Worm (Caenorhabditis elegans) whole organism, mixed stage, embryonic: ENCODE data around the gene bath-28.

Experiments
- ceh-39 ChIP-seq: fragments of 150-350 bp; optimal IDR thresholded peaks from 2 replicates; lab custom pipeline; 2014; ENCODE audit warnings: missing biosample characterization, missing genetic modification characterization
- ces-1 ChIP-seq: fragments of 150-350 bp; optimal IDR thresholded peaks from 2 replicates; lab custom pipeline; 2014; ENCODE audit warnings: missing biosample characterization, missing genetic modification reagents, missing genetic modification characterization
- drap-1 ChIP-seq: fragments of 200-800 bp; sonication (Bioruptor generic); optimal IDR thresholded peaks from 3 replicates; lab custom pipeline; 2018; ENCODE audit warnings: mild to moderate bottlenecking, missing genetic modification characterization, missing compliant biosample characterization
- hlh-1 ChIP-seq: fragments of 150-350 bp; optimal IDR thresholded peaks from 2 replicates; lab custom pipeline; 2014; ENCODE audit warnings: missing biosample characterization, missing genetic modification reagents, missing genetic modification characterization
- lin-13 ChIP-seq: fragments of 150-350 bp; optimal IDR thresholded peaks from 2 replicates; lab custom pipeline; 2014; ENCODE audit warnings: missing biosample characterization, missing genetic modification characterization
- mls-2 ChIP-seq: sonication (generic microtip); optimal IDR thresholded peaks from 2 replicates; lab custom pipeline; 2016; ENCODE audit warnings: mild to moderate bottlenecking, missing genetic modification characterization, moderate library complexity, missing compliant biosample characterization
- nhr-12 ChIP-seq: fragments of 150-350 bp; optimal IDR thresholded peaks from 2 replicates; lab custom pipeline; 2014; ENCODE audit warnings: missing biosample characterization, missing genetic modification characterization
- nhr-28 ChIP-seq: fragments of 150-350 bp; optimal IDR thresholded peaks from 2 replicates; lab custom pipeline; 2014; ENCODE audit warnings: missing biosample characterization, missing genetic modification characterization
- nhr-76 ChIP-seq: sonication (generic microtip); optimal IDR thresholded peaks from 2 replicates; lab custom pipeline; 2017; ENCODE audit warnings: missing biosample characterization, missing genetic modification characterization
- pha-4 ChIP-seq: fragments of 150-350 bp; optimal IDR thresholded peaks from 2 replicates; lab custom pipeline; 2018; ENCODE audit warnings: missing biosample characterization, missing genetic modification reagents, missing genetic modification characterization
- snpc-4 ChIP-seq: fragments of 150-350 bp; optimal IDR thresholded peaks from 2 replicates; lab custom pipeline; 2014; ENCODE audit warnings: missing biosample characterization, missing genetic modification characterization
- unc-62 ChIP-seq: fragments of 150-350 bp; optimal IDR thresholded peaks from 2 replicates; lab custom pipeline; 2014; ENCODE audit warnings: missing biosample characterization, missing genetic modification reagents, missing genetic modification characterization
- ztf-11 ChIP-seq: fragments of 150-350 bp; optimal IDR thresholded peaks from 2 replicates; lab custom pipeline; 2014; ENCODE audit warnings: missing biosample characterization, missing genetic modification characterization

ce11 chrII:3375302-3375701 lies 30.5 kb upstream of the bath-28 start:
- TF ChIP-seq nhr-76: no peak
- TF ChIP-seq ces-1: no peak
- TF ChIP-seq ztf-11 (tag; lab: Kevin White, UChicago): no peak
- no peak for TF ChIP-seq unc-62 (GFP tag; lab: Kevin White, UChicago)
- no peak for TF ChIP-seq pha-4 (tag; lab: Kevin White, UChicago)
- TF ChIP-seq nhr-28 (tag; lab: Kevin White, UChicago): no peak
- no peak for TF ChIP-seq nhr-12 (tag; lab: Kevin White, UChicago)
- TF ChIP-seq snpc-4 (tag; lab: Kevin White, UChicago): no peak
- TF ChIP-seq hlh-1 (tag; lab: Kevin White, UChicago): no peak
- TF ChIP-seq lin-13 (tag; lab: Kevin White, UChicago): no peak
- no peak for TF ChIP-seq drap-1 (GFP tag; lab: Kevin White, UChicago)
- no peak for TF ChIP-seq mls-2 (tag; lab: Kevin White, UChicago)
- no peak for TF ChIP-seq ceh-39
